Worm (Caenorhabditis elegans): ENCODE data around the gene edg-1.

DNA sequence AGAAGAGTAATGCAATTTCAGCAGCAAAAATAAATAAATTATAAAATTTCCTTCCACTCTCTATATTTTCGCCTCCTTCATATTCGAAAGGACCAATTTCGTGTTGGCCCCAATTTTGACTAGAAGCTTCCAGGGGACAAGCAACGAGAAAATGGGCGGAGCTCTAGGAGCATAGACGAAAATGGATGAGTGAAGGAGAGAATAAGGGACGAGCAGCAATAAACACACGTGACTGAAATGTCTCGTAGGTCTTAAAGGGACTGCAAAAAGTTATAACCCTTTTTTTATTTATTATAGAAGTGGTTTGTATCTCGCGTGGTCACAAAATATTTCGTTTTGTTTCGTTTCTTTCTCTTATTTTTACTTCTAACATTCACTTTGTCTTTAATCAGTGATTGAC lies 29.1 kb downstream of the edg-1 start:
- TF ChIP-seq mdl-1 (tag; optimal IDR thresholded peaks at IDR 0.05) (no peak), elt-1 (tag; optimal IDR thresholded peaks at IDR 0.05) (no peak), zag-1 (tag; optimal IDR thresholded peaks at IDR 0.05) (no peak), pha-4 (tag; optimal IDR thresholded peaks at IDR 0.05) (no peak), nhr-12 (tag; optimal IDR thresholded peaks at IDR 0.05) (no peak), elt-2 (tag; optimal IDR thresholded peaks at IDR 0.05) (no peak)

Data from whole organism, L3 larva.